Fruit fly (Drosophila melanogaster) Kc167 (cell line): Measurements from ENCODE around the gene Prp16.

Experiments used
- Sin3A ChIP-seq: fragments of >200 bp; optimal IDR thresholded peaks from 2 replicates; lab custom pipeline; 2018; ENCODE audit warnings: missing external identifiers
- insv ChIP-seq: fragments of >200 bp; optimal IDR thresholded peaks from 3 replicates; lab custom pipeline; 2018; ENCODE audit warnings: missing external identifiers
- psq ChIP-seq: fragments of >200 bp; optimal IDR thresholded peaks from 2 replicates; lab custom pipeline; 2017; ENCODE audit warnings: missing external identifiers
- ttk ChIP-seq: sonication (Bioruptor generic); optimal IDR thresholded peaks from 2 replicates; lab custom pipeline; 2017; ENCODE audit warnings: missing external identifiers

DNA sequence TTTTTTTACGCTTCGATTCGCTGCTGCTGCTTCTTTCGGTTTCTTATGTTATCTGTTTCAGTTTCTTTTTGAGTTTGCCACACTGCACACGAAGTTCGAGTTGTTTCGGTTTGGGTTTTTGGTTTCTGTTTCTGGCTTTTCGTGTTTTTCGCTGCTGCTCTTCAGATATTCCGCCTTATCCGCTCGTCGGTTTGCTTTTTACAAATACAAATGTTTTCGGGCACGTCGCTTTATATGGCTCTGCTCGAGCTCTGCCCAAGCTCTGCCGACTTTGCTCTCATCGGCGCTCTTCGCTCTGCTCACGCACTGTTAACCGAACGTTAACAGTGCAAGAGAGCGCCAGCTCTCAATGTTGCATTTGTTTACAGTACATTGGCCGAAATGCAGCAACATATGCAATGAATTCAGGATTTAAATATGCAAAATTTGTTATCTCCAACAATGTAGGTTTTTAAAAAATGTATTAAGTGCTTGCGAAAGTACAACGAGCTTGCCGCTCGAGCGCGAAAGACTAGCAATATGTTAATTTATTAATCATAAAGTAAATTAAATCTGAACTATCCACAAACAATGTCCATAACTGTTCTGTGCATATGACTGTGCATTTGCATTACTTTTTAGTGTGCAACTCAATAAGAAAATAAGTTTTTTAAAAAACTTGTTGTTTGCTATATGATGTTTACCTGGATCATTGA, 10.2 kb downstream of the Prp16 start:
- TF ChIP-seq Sin3A (lab: Kevin White, UChicago) (no peak), insv (no peak), ttk (lab: Kevin White, UChicago) (no peak), psq (no peak)
